Fruit fly (Drosophila melanogaster) whole organism, embryonic: ENCODE measurements around the gene wb.

ENCODE experiments used
- Blimp-1 ChIP-seq: fragments of 200-800 bp; sonication (Bioruptor generic); optimal IDR thresholded peaks from 3 replicates; lab custom pipeline; 2018; ENCODE audit warnings: missing biosample characterization, missing genetic modification characterization, mild to moderate bottlenecking, moderate library complexity, missing genetic modification reagents
- BtbVII ChIP-seq: fragments of 200-800 bp; sonication (Bioruptor generic); optimal IDR thresholded peaks from 3 replicates; lab custom pipeline; 2017; ENCODE audit warnings: missing biosample characterization, mild to moderate bottlenecking, missing genetic modification characterization
- CG11085 ChIP-seq: fragments of 200-800 bp; sonication (Bioruptor generic); IDR thresholded peaks from 2 replicates; pipeline ENCODE4 v1.3.6; 2022; ENCODE audit warnings: missing biosample characterization, missing genetic modification characterization
- CG12391 ChIP-seq: fragments of 200-800 bp; sonication (Bioruptor generic); optimal IDR thresholded peaks from 3 replicates; lab custom pipeline; 2018; ENCODE audit warnings: missing biosample characterization, mild to moderate bottlenecking, missing genetic modification characterization, moderate library complexity
- CG12744 ChIP-seq: fragments of 200-800 bp; sonication (Bioruptor generic); optimal IDR thresholded peaks from 2 replicates; lab custom pipeline; 2016; ENCODE audit warnings: missing biosample characterization, missing genetic modification characterization
- CG13894 ChIP-seq: fragments of 200-800 bp; sonication (Bioruptor generic); optimal IDR thresholded peaks from 3 replicates; lab custom pipeline; 2018; ENCODE audit warnings: missing biosample characterization, mild to moderate bottlenecking, missing genetic modification characterization, moderate library complexity
- CG16815 ChIP-seq: fragments of 200-800 bp; sonication (Bioruptor generic); optimal IDR thresholded peaks from 3 replicates; lab custom pipeline; 2017; ENCODE audit warnings: missing biosample characterization, mild to moderate bottlenecking, missing genetic modification characterization
- CG17186 ChIP-seq: fragments of 200-800 bp; sonication (Bioruptor generic); optimal IDR thresholded peaks from 3 replicates; lab custom pipeline; 2017; ENCODE audit warnings: missing biosample characterization, missing genetic modification reagents, missing genetic modification characterization
- CG17829 ChIP-seq: fragments of 200-800 bp; optimal IDR thresholded peaks from 2 replicates; lab custom pipeline; 2019; ENCODE audit warnings: missing biosample characterization, mild to moderate bottlenecking, missing genetic modification characterization, moderate library complexity
- CG2875 ChIP-seq: fragments of 200-800 bp; sonication (Bioruptor generic); optimal IDR thresholded peaks from 2 replicates; lab custom pipeline; 2017; ENCODE audit warnings: missing biosample characterization, mild to moderate bottlenecking, missing genetic modification characterization, missing genetic modification reagents
- CG30020 ChIP-seq: fragments of 200-800 bp; optimal IDR thresholded peaks from 2 replicates; lab custom pipeline; 2019; ENCODE audit warnings: missing biosample characterization, mild to moderate bottlenecking, missing genetic modification characterization, moderate library complexity
- CG3838 ChIP-seq: fragments of 200-800 bp; sonication (Bioruptor generic); optimal IDR thresholded peaks from 3 replicates; lab custom pipeline; 2016; ENCODE audit warnings: missing biosample characterization, missing genetic modification characterization
- CG4820 ChIP-seq: fragments of 200-800 bp; sonication (Bioruptor generic); optimal IDR thresholded peaks from 3 replicates; lab custom pipeline; 2016; ENCODE audit warnings: missing biosample characterization, missing genetic modification characterization
- CG4854 ChIP-seq: fragments of 200-800 bp; sonication (Bioruptor generic); optimal IDR thresholded peaks from 2 replicates; lab custom pipeline; 2016; ENCODE audit warnings: missing biosample characterization, missing genetic modification characterization, inconsistent platforms
- CG5953 ChIP-seq: fragments of 200-800 bp; sonication (Bioruptor generic); IDR thresholded peaks from 2 replicates; pipeline ENCODE4 v1.3.6; 2022; ENCODE audit warnings: missing biosample characterization, missing genetic modification characterization
- CG6813 ChIP-seq: fragments of 200-800 bp; sonication (Bioruptor generic); optimal IDR thresholded peaks from 2 replicates; lab custom pipeline; 2017; ENCODE audit warnings: missing biosample characterization, missing genetic modification characterization, mild to moderate bottlenecking, moderate library complexity, missing genetic modification reagents
- CG7556 ChIP-seq: fragments of 200-800 bp; sonication (Bioruptor generic); optimal IDR thresholded peaks from 2 replicates; lab custom pipeline; 2017; ENCODE audit warnings: missing biosample characterization, mild to moderate bottlenecking, missing genetic modification characterization
- CG8924 ChIP-seq: fragments of 200-800 bp; optimal IDR thresholded peaks from 3 replicates; lab custom pipeline; 2019; ENCODE audit warnings: missing biosample characterization, mild to moderate bottlenecking, missing genetic modification characterization, moderate library complexity
- CG8944 ChIP-seq: fragments of 200-800 bp; sonication (Bioruptor generic); optimal IDR thresholded peaks from 3 replicates; lab custom pipeline; 2016; ENCODE audit warnings: missing biosample characterization, missing genetic modification characterization
- CHES-1-like ChIP-seq: fragments of 200-800 bp; sonication (Bioruptor generic); optimal IDR thresholded peaks from 2 replicates; lab custom pipeline; 2016; ENCODE audit warnings: missing biosample characterization, missing genetic modification characterization
- CTCF ChIP-seq: fragments of 200-800 bp; sonication (Bioruptor generic); optimal IDR thresholded peaks from 2 replicates; lab custom pipeline; 2017; ENCODE audit warnings: missing biosample characterization, mild to moderate bottlenecking, missing genetic modification characterization, moderate library complexity
- Dfd ChIP-seq, 2 experiments: fragments of >200 bp; optimal IDR thresholded peaks; 2 replicates each; lab custom pipeline; 2017; ENCODE audit warnings: missing biosample characterization in 2 of 2, missing genetic modification characterization in 2 of 2
- Eip74EF ChIP-seq, 2 experiments: fragments of 200-800 bp in 1 of 2; fragments of >200 bp in 1 of 2; sonication (Bioruptor generic) in 1 of 2; optimal IDR thresholded peaks; 2 replicates each; lab custom pipeline; 2017 to 2019; ENCODE audit warnings: missing biosample characterization in 2 of 2, missing genetic modification characterization in 2 of 2, mild to moderate bottlenecking in 1 of 2, moderate library complexity in 1 of 2
- GATAe ChIP-seq: fragments of 200-800 bp; sonication (Bioruptor generic); conservative IDR thresholded peaks from 2 replicates; pipeline ENCODE4 v1.3.6; 2022; ENCODE audit warnings: missing biosample characterization, missing genetic modification characterization
- H2.0 ChIP-seq: fragments of 200-800 bp; sonication (Bioruptor generic); IDR thresholded peaks from 2 replicates; pipeline ENCODE4 v1.3.6; 2022; ENCODE audit warnings: missing biosample characterization, missing genetic modification characterization
- Hand ChIP-seq: fragments of 200-800 bp; sonication (Bioruptor generic); optimal IDR thresholded peaks from 2 replicates; lab custom pipeline; 2017; ENCODE audit warnings: mild to moderate bottlenecking, missing biosample characterization, missing genetic modification reagents, missing genetic modification characterization
- MESR4 ChIP-seq: fragments of 200-800 bp; sonication (Bioruptor generic); optimal IDR thresholded peaks from 2 replicates; lab custom pipeline; 2018; ENCODE audit warnings: missing biosample characterization, mild to moderate bottlenecking, missing genetic modification characterization, moderate library complexity
- NC2β ChIP-seq: fragments of 200-800 bp; sonication (Bioruptor generic); optimal IDR thresholded peaks from 2 replicates; lab custom pipeline; 2016; ENCODE audit warnings: missing biosample characterization, missing genetic modification characterization
- Nf-YC ChIP-seq: fragments of 200-800 bp; optimal IDR thresholded peaks from 3 replicates; lab custom pipeline; 2019; ENCODE audit warnings: missing biosample characterization, mild to moderate bottlenecking, missing genetic modification characterization, moderate library complexity
- Sin3A ChIP-seq: fragments of >200 bp; optimal IDR thresholded peaks from 2 replicates; lab custom pipeline; 2018
- bowl ChIP-seq: fragments of 200-800 bp; sonication (Bioruptor generic); IDR thresholded peaks from 2 replicates; pipeline ENCODE4 v1.3.6; 2022; ENCODE audit warnings: missing biosample characterization, missing genetic modification characterization
- br ChIP-seq: fragments of >200 bp; optimal IDR thresholded peaks from 2 replicates; lab custom pipeline; 2017
- btn ChIP-seq: fragments of 200-800 bp; sonication (Bioruptor generic); optimal IDR thresholded peaks from 2 replicates; lab custom pipeline; 2016; ENCODE audit warnings: missing biosample characterization, missing genetic modification characterization
- chif ChIP-seq, 2 experiments: fragments of 200-800 bp; sonication (Bioruptor generic); optimal IDR thresholded peaks; 3 replicates each; lab custom pipeline; 2016; ENCODE audit warnings: missing biosample characterization in 2 of 2, missing genetic modification characterization in 2 of 2
- corto ChIP-seq: fragments of 200-800 bp; sonication (Bioruptor generic); optimal IDR thresholded peaks from 2 replicates; lab custom pipeline; 2016; ENCODE audit warnings: missing biosample characterization, mild to moderate bottlenecking, missing genetic modification characterization, moderate library complexity
- crol ChIP-seq: fragments of 200-800 bp; sonication (Bioruptor generic); IDR thresholded peaks from 2 replicates; pipeline ENCODE4 v1.3.6; 2022; ENCODE audit warnings: missing biosample characterization, missing genetic modification characterization
- eve ChIP-seq, 2 experiments: fragments of >200 bp; optimal IDR thresholded peaks; 2 replicates each; lab custom pipeline; 2017; ENCODE audit warnings: missing biosample characterization in 2 of 2, missing genetic modification characterization in 2 of 2
- grau ChIP-seq: fragments of 200-800 bp; optimal IDR thresholded peaks from 3 replicates; lab custom pipeline; 2019; ENCODE audit warnings: missing biosample characterization, mild to moderate bottlenecking, missing genetic modification characterization, moderate library complexity
- gsb-n ChIP-seq: fragments of 200-800 bp; sonication (Bioruptor generic); optimal IDR thresholded peaks from 3 replicates; lab custom pipeline; 2018; ENCODE audit warnings: missing biosample characterization, mild to moderate bottlenecking, missing genetic modification characterization
- h ChIP-seq: fragments of >200 bp; optimal IDR thresholded peaks from 2 replicates; lab custom pipeline; 2017
- her ChIP-seq: fragments of 200-800 bp; sonication (Bioruptor generic); optimal IDR thresholded peaks from 2 replicates; lab custom pipeline; 2016; ENCODE audit warnings: missing biosample characterization, missing genetic modification characterization
- onecut ChIP-seq: fragments of 200-800 bp; sonication (Bioruptor generic); IDR thresholded peaks from 2 replicates; pipeline ENCODE4 v1.3.6; 2022; ENCODE audit warnings: missing biosample characterization, missing genetic modification characterization
- otp ChIP-seq: fragments of 200-800 bp; sonication (Bioruptor generic); IDR thresholded peaks from 3 replicates; pipeline ENCODE4, ENCODE4 v1.3.6; 2022; ENCODE audit warnings: missing biosample characterization, missing genetic modification characterization
- pfk ChIP-seq: fragments of 200-800 bp; sonication (Bioruptor generic); optimal IDR thresholded peaks from 2 replicates; lab custom pipeline; 2018; ENCODE audit warnings: missing biosample characterization, mild to moderate bottlenecking, missing genetic modification characterization, moderate library complexity
- pita ChIP-seq: fragments of 200-800 bp; sonication (Bioruptor generic); optimal IDR thresholded peaks from 2 replicates; lab custom pipeline; 2017; ENCODE audit warnings: missing biosample characterization, mild to moderate bottlenecking, missing genetic modification characterization
- prd ChIP-seq, 3 experiments: fragments of >200 bp in 2 of 3; fragments of 200-800 bp in 1 of 3; sonication (Bioruptor generic) in 1 of 3; optimal IDR thresholded peaks in 2 of 3; IDR thresholded peaks in 1 of 3; 2 replicates in 2 of 3; 3 replicates in 1 of 3; pipeline versions ENCODE4 v1.3.6 to Lab custom; 2017 to 2022; ENCODE audit warnings: missing biosample characterization in 1 of 3, missing genetic modification characterization in 1 of 3
- row ChIP-seq: fragments of 200-800 bp; sonication (Bioruptor generic); IDR thresholded peaks from 3 replicates; pipeline ENCODE4 v1.3.6; 2022; ENCODE audit warnings: missing biosample characterization, missing genetic modification characterization
- slp2 ChIP-seq: fragments of 200-800 bp; sonication (Bioruptor generic); optimal IDR thresholded peaks from 2 replicates; lab custom pipeline; 2016; ENCODE audit warnings: missing biosample characterization, missing genetic modification characterization
- sna ChIP-seq: fragments of 200-800 bp; sonication (Bioruptor generic); IDR thresholded peaks from 2 replicates; pipeline ENCODE4 v1.3.6; 2022; ENCODE audit warnings: missing biosample characterization, missing genetic modification characterization; ENCODE audit not compliant: partially characterized antibody
- sug ChIP-seq: fragments of 200-800 bp; optimal IDR thresholded peaks from 2 replicates; lab custom pipeline; 2019; ENCODE audit warnings: missing biosample characterization, mild to moderate bottlenecking, missing genetic modification characterization, moderate library complexity
- vvl ChIP-seq: fragments of 200-800 bp; sonication (Bioruptor generic); IDR thresholded peaks from 2 replicates; pipeline ENCODE4 v1.3.6; 2022; ENCODE audit warnings: missing biosample characterization, missing genetic modification characterization

wb gene

DNA sequence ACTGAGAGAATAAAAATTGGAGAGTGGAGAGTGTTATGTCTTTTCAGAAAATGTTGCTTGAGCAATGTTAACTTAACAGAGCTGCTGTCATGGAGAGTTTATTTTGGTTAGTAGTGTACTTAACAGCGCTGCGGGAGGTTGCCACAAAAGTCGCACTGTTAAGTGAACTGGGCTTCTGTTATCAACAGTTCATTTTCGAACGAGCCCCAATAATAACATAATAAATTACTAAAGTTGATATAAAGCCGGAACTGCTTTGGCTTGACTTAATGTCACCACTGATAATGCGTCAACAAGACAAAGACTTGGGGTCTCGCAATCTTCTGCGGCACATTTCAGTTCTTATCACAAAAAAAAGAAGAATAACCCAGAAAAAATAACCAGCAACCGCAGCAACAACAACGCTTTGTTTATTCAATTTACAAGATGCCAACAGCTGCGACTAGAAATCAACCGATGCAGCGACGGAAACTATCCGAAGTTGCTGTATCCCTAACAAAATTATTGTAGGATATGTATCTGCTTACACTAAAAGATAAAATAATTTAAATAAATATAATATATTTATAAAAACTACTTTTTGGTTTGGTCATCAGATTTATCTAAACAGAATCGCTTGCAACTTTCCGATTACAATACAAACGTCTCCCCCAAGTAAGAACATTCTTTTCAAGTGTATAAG, 28.1 kb upstream of the wb start (continued):
- no peak for TF ChIP-seq pita (GFP tag; lab: Kevin White, UChicago)
- no peak for TF ChIP-seq CG17186
- TF ChIP-seq her = no peak
- no peak for TF ChIP-seq CG16815 (GFP tag; lab: Kevin White, UChicago)
- no peak for TF ChIP-seq CG12744 (GFP tag; lab: Kevin White, UChicago)
- no peak for TF ChIP-seq GATAe (GFP tag; lab: Robert Waterston, UW)
- no peak for TF ChIP-seq NC2β
- TF ChIP-seq MESR4 = no peak
- TF ChIP-seq CG4820 (GFP tag; lab: Kevin White, UChicago) = no peak
- no peak for TF ChIP-seq br (lab: Kevin White, UChicago)
- no peak for TF ChIP-seq pfk (GFP tag; lab: Kevin White, UChicago)
- peak in 1 of 2 experiments; percentile 27 for TF ChIP-seq eve (GFP tag; optimal IDR thresholded peaks at IDR 0.05; lab: Kevin White, UChicago)
- TF ChIP-seq sna (GFP tag; lab: Robert Waterston, UW) = no peak
- TF ChIP-seq h = no peak
- TF ChIP-seq sug = peak; percentile 98
- peak; percentile 37 for TF ChIP-seq CG8924 (tag; lab: Kevin White, UChicago)
- no peak for TF ChIP-seq corto (GFP tag; lab: Kevin White, UChicago)
- no peak for TF ChIP-seq CG11085
- no peak for TF ChIP-seq CG5953 (GFP tag; lab: Robert Waterston, UW)
- TF ChIP-seq Eip74EF (GFP tag; optimal IDR thresholded peaks at IDR 0.05; lab: Kevin White, UChicago) = peak in 1 of 2 experiments; percentile 47
- TF ChIP-seq Sin3A (lab: Kevin White, UChicago) = no peak
- 0 out of 3 replicates have a peak, but pooled peaks have one; percentile 28 for TF ChIP-seq otp (GFP tag; lab: Robert Waterston, UW)
- peak; percentile 30; the same call in 1 of the 2 replicates for TF ChIP-seq vvl (GFP tag; lab: Robert Waterston, UW)
- no peak for TF ChIP-seq onecut (GFP tag; lab: Robert Waterston, UW)
- no peak for TF ChIP-seq Hand (GFP tag; lab: Kevin White, UChicago)

DNA sequence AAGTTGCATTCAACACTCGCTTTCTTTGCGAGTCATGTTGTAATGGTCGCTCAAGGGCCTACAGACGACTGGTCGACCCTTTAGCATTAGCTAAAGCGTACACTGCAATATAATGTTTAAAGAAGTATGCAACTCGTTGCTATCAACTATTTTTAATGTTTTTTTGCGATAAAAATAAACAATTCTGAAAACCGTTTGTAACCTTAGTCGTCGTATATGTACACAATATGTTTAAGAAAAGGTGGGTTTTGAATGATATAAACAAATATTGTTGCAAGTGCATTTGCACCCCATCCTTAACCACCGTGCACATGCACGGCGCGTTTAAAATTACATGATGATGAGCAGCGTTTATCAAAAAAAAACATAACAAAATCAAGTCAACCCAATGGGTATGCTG, 26.7 kb upstream of the wb start:
- TF ChIP-seq CG4854 (GFP tag; lab: Kevin White, UChicago) = no peak
- TF ChIP-seq slp2 = no peak
- TF ChIP-seq crol = no peak
- no peak for TF ChIP-seq CG30020 (tag; lab: Kevin White, UChicago)
- no peak for TF ChIP-seq CG2875 (GFP tag; lab: Kevin White, UChicago)
- TF ChIP-seq chif (GFP tag; optimal IDR thresholded peaks at IDR 0.05; lab: Kevin White, UChicago) = peak in 1 of 2 experiments; percentile 23
- no peak for TF ChIP-seq CHES-1-like (GFP tag; lab: Kevin White, UChicago)
- TF ChIP-seq grau (tag; lab: Kevin White, UChicago) = peak; percentile 1
- TF ChIP-seq CG3838 (GFP tag; lab: Kevin White, UChicago) = no peak
- no peak for TF ChIP-seq CG8944 (GFP tag; lab: Kevin White, UChicago)
- TF ChIP-seq onecut (GFP tag; lab: Robert Waterston, UW) = no peak
- TF ChIP-seq btn = peak; percentile 6
- peak; percentile 10 for TF ChIP-seq CG17829 (tag; lab: Kevin White, UChicago)
- no peak for TF ChIP-seq prd (optimal IDR thresholded peaks at IDR 0.05; lab: Kevin White, UChicago)
- peak; percentile 30; the same call in 1 of the 3 replicates for TF ChIP-seq prd (GFP tag; IDR thresholded peaks at IDR 0.05; lab: Robert Waterston, UW)
- TF ChIP-seq H2.0 (GFP tag; lab: Robert Waterston, UW) = no peak
- peak; percentile 2 for TF ChIP-seq gsb-n (tag; lab: Kevin White, UChicago)
- no peak for TF ChIP-seq bowl (GFP tag; lab: Robert Waterston, UW)
- TF ChIP-seq CG13894 (tag; lab: Kevin White, UChicago) = no peak
- peak; percentile 47 for TF ChIP-seq Blimp-1
- no peak for TF ChIP-seq Dfd (GFP tag; optimal IDR thresholded peaks at IDR 0.05; lab: Kevin White, UChicago)
- no peak for TF ChIP-seq Nf-YC (tag; lab: Kevin White, UChicago)
- TF ChIP-seq BtbVII = no peak
- peak; percentile 30; the same call in 1 of the 3 replicates for TF ChIP-seq row (GFP tag; lab: Robert Waterston, UW)
- no peak for TF ChIP-seq CTCF
- TF ChIP-seq CG12391 (tag; lab: Kevin White, UChicago) = peak; percentile 26
- no peak for TF ChIP-seq CG6813 (GFP tag; lab: Kevin White, UChicago)
- TF ChIP-seq CG7556 (GFP tag; lab: Kevin White, UChicago) = no peak
